Worm (Caenorhabditis elegans) whole organism, L3 larva: ENCODE results near the gene eea-1.

ENCODE experiments used
- ceh-28 ChIP-seq: fragments of 150-350 bp; optimal IDR thresholded peaks from 2 replicates; lab custom pipeline; 2014; ENCODE audit warnings: missing biosample characterization, missing genetic modification reagents, missing genetic modification characterization
- elt-3 ChIP-seq, 3 experiments: fragments of 150-350 bp in 1 of 3; sonication (generic microtip) in 2 of 3; optimal IDR thresholded peaks; 2 replicates in 2 of 3; 4 replicates in 1 of 3; lab custom pipeline; 2014 to 2017; ENCODE audit warnings: missing biosample characterization in 3 of 3, missing genetic modification characterization in 3 of 3
- nhr-237 ChIP-seq: fragments of 150-350 bp; optimal IDR thresholded peaks from 2 replicates; lab custom pipeline; 2014; ENCODE audit warnings: missing biosample characterization, missing genetic modification characterization
- nhr-28 ChIP-seq: fragments of 150-350 bp; optimal IDR thresholded peaks from 2 replicates; lab custom pipeline; 2014; ENCODE audit warnings: missing biosample characterization, missing genetic modification characterization
- pha-4 ChIP-seq: fragments of 150-350 bp; optimal IDR thresholded peaks from 2 replicates; lab custom pipeline; 2014; ENCODE audit warnings: missing biosample characterization, missing genetic modification reagents, missing genetic modification characterization
- pqm-1 ChIP-seq: fragments of 150-350 bp; optimal IDR thresholded peaks from 2 replicates; lab custom pipeline; 2017; ENCODE audit warnings: missing biosample characterization, missing genetic modification characterization, inconsistent platforms
- skn-1 ChIP-seq: fragments of 150-350 bp; optimal IDR thresholded peaks from 2 replicates; lab custom pipeline; 2014; ENCODE audit warnings: missing biosample characterization, missing genetic modification characterization
- unc-39 ChIP-seq: sonication (generic microtip); optimal IDR thresholded peaks from 4 replicates; lab custom pipeline; 2017; ENCODE audit warnings: missing biosample characterization, missing genetic modification characterization
- zag-1 ChIP-seq: fragments of 150-350 bp; optimal IDR thresholded peaks from 2 replicates; lab custom pipeline; 2014; ENCODE audit warnings: missing biosample characterization, missing genetic modification characterization

DNA sequence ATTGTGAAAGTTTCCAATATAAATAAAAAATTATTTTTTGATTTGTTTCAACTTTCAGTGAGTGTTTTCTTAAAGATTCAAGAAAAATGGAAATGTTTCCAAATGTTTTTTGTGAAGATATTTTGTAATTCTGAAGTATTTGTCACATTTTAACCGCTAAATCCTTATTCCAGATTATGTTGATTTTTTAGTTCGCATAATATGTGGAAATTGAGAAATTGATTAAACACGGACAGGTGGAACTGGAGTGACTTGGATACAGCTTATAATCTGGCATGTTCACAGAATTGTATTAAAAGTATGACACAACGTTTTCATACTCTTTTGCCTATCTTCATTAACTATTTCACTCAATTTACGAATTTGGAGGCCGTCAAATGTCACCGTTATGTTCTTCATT lies 41.7 kb downstream of the eea-1 start, which contains the start of gene lurp-3:
- no peak for TF ChIP-seq nhr-237 (tag; lab: Kevin White, UChicago)
- no peak for TF ChIP-seq zag-1 (tag; lab: Kevin White, UChicago)
- no peak for TF ChIP-seq nhr-28 (tag; lab: Kevin White, UChicago)
- TF ChIP-seq pha-4 (tag; lab: Kevin White, UChicago) = no peak
- no peak for TF ChIP-seq unc-39 (tag; lab: Kevin White, UChicago)
- no peak for TF ChIP-seq pqm-1 (tag; lab: Kevin White, UChicago)
- TF ChIP-seq skn-1 = no peak
- no peak for TF ChIP-seq elt-3 (tag; optimal IDR thresholded peaks at IDR 0.05; lab: Kevin White, UChicago)
- no peak for TF ChIP-seq ceh-28 (tag; lab: Kevin White, UChicago)
